Worm (Caenorhabditis elegans) whole organism, dauer: Measurements from ENCODE around the gene puf-8.

ENCODE experiments used
- unc-62 ChIP-seq: sonication (generic microtip); optimal IDR thresholded peaks from 2 replicates; lab custom pipeline; 2017; ENCODE audit warnings: missing biosample characterization, missing genetic modification reagents, missing genetic modification characterization

Gene puf-8

DNA sequence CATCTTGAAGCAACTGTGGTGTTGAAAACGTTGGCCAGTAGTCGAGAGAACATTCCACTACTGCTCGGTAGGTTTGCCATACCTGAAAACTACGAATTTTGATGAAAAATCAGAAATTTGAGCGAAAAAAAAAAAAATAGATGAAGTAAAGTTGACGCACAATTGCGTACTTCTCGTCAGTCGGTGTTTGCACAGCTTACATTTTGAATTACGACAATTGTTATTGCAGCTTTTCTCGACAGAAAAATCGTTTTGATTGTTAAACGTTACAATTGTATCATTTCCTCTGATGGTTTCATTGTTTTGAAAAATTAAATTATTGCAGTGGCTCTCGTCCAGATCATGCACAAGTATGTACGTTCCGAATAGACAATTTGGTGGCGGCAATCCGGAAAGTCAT lies 12.0 kb upstream of the puf-8 start, which contains the start of the genes F45E12.5 and cnep-1:
F45E12.5 (minus strand) TSS at position 93 of the 400 bp plus-strand sequence.
cnep-1 (plus strand) TSS at position 326 of the 400 bp plus-strand sequence.
- no peak for TF ChIP-seq unc-62

DNA sequence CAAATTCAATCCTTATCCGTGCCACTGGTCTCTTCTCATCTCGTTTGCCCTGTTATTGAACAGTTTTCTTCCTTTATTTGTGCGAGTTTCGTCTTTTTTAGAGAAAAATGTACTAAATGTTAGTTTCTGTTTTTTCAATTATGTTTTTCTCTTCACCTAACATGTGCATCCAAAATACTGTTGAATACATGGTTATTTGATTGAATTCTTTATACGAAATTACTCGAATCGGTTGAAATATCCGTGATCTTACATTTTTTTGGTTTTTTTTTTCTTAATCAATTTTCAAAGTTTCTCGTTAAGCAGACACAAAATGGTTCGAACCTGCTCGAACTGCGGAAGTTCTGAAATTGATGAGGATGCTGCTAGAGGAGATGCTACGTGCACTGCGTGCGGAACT lies 7.5 kb upstream of the puf-8 start, which contains the start of gene brf-1:
brf-1 (plus strand) TSS at position 301 of the 400 bp plus-strand sequence.
- no peak for TF ChIP-seq unc-62

DNA sequence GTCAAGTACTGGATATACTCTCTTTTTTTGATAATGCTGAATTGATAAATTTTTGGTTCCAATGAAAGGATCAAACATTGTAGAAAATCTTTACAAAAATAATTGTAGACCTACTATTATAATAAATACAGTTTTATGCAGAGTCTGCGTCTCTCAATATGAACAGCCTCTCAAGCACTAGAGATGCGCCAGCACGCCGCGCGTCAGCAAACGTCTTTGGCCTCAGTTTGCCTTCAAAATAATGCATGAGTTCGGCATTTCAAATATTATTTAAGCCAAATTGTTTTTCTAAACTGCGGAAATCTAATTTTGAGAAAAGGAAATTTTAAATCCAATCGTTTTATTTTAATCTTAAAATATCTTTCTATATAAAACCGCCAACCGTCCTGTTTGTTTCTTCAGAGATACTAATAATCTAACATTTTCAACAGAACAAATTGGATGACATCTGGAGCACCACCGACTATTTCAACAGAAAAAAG lies 3.7 kb upstream of the puf-8 start, which contains the start of gene cul-4:
cul-4 (plus strand) TSS at position 432 of the 482 bp plus-strand sequence.
- TF ChIP-seq unc-62 = no peak

DNA sequence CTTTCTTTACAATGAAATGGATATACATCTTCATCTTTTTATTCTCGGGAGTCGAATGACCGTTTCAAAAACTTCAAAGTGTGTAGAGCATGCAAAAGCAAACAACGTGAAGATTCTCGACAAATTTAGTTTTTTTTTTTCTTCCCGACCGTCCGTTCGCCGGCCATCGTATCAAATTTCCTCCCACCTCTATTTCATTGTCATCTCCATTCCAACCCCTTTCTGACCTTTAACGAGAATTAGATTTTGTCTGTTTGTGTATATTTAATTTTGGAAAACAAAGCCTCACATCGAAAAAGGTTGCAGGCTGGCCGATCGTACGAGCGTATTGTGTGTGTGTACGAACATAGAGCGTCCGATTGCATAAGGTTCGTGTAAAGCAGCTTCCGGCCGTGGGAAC lies 995 bp upstream of the puf-8 start, which contains the start of gene C30G12.1:
C30G12.1 (plus strand) TSS at position 301 of the 400 bp plus-strand sequence.
- no peak for TF ChIP-seq unc-62

DNA sequence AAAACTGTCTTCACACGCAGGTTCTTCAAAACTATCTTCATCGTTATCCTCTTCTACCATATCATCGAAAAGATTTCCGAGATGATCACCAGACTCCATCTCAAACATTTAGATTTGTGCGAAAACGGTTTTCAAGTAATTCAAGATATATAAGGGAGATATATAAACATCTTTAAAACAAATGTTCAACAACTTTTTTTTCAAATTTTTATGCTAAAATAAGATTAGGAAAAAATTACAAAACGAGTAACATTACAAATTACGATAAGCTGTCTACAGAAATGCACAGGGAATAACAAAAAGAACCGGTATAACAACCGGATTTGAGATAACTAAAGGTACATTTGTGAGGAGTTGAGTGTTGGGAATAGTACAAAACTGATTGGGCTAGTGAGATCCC lies 2.1 kb downstream of the puf-8 start, which contains the start of gene C30G12.6:
C30G12.6 (minus strand) TSS at position 101 of the 400 bp plus-strand sequence.
- TF ChIP-seq unc-62 = no peak

DNA sequence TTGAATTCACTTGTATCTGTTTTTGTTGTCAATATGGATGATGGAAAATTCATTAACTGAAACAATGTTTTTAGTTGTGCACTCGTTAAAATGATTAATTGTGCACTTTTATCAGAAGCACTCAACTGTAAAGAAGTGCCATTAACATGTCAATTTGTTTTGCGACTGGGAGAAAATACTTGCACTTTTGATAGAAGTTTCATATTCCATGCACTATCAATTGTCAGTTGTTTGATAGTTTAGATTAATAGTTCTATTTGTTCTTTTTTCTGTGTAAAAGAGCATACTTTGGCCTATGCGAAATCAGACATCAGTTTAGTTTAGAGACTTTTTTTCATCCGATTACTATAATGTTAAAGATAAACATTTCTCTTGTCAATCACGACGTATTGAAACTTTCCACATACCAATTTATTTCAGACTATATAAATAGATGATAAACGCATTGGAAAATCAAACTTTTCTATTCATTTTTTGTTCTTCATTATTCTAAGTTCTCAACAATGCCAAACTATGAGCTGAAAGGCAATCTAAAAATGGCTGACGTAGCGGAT lies 8.0 kb downstream of the puf-8 start, which contains the start of gene C30G12.2:
C30G12.2 (plus strand) TSS at position 504 of the 554 bp plus-strand sequence.
- no peak for TF ChIP-seq unc-62

DNA sequence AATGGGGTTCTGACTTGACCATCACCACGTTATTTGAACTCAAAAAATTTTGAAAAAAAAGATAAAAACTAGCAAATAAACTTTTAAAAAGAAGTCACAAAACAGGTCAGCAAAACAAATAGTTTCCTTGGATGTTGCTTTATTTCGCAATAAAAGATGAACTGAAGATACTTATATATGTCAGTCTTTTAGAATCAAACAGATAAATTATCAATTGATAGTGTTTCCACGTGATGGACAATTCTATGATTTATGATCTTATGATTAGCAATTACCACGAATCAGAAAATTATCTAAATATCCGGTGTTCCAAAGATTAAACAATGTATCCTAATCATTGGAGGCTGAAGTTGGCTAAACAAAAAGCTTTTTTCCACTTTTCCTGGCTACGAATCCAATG lies 10.3 kb downstream of the puf-8 start:
- no peak for TF ChIP-seq unc-62

DNA sequence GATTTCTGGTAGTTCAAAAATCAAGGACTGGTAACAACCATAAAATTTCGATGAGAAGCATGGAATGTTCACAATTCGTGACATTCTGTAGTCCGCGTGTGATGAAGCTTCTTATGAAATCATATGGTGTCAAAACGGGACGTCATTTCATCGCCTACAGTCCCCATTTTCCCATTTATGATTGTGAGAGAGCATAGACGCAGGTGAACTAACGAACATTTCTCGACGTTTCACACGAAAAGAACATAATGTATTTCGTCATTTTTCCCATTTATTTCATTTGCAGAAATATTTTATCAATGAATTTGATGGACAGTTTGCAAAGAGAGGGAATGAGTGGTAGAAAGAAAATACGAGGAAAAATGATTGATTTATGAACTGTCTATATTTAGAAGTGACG lies 10.9 kb downstream of the puf-8 start:
- no peak for TF ChIP-seq unc-62

DNA sequence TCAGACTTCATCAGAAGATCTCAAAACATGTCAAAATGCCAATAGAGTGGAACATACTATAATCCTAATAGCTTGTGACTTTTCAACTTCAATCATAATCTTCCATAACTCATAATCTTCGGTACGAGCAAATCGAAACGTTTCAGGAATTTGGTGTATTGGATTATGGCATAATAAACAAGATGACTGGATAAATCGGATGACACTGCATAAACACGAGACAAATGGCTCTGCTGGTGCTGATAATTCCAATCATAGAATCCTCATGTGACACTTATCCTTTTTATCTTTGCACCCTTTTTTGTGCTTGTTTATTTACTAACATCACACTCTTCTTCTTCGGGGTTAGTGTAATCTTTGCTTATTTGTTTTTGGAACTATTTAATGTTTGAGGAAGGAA lies 15.0 kb downstream of the puf-8 start:
- TF ChIP-seq unc-62 = no peak

DNA sequence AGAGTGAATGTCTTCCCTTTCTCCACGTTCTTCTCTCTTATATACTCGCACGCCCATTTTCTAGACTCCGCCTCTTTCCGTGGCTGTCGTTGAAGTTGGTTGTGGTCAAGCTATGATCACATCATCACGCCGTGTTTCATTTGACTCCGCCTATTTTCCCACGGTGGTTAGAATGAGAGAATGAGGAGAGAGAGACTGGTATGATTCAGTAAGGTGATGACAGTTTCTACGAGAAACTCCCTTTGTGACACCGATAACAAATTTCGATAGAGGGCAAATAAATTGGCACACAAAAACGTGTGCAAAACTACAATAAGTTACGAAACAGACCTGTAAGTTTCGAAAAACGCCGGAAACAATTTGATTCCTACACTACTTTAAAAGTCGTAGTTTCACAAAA lies 17.5 kb downstream of the puf-8 start:
- TF ChIP-seq unc-62 = no peak

DNA sequence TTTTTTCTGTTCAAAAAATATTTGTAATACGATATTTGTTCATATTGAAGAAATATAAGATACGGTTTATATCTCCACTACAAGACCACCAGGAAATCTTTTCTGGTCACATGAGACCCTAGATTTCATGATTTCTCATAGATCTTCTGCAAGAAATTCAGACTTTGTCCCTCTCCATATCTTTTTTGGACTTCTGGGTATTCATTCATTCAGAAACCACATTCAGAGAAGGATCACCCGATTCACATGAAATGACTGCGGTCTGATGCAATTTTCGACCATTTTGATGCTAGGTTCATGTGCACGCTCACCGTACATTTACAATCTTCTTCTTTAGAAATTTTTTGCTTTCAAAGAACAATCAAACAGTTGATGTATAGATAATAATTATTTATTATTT lies 18.2 kb downstream of the puf-8 start:
- TF ChIP-seq unc-62 = no peak

DNA sequence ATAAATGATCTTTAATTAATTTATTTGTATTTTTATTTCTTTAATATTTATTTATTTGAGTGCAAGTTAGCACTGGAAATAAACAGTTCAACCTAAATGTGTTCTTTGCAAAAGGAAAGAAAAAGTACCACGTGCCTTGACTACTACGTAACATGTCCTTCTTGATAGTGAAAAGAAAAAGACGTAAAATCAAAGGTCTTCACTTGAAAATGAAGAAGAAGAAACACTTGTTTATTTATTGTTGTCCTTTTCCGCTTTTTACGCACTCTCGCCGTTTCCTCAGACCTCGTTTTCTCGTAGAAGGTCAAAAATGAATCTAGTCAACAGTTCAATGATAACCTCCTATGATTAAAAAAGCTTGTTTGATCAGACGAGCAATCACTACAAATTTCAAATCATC lies 20.1 kb downstream of the puf-8 start:
- TF ChIP-seq unc-62 = no peak

DNA sequence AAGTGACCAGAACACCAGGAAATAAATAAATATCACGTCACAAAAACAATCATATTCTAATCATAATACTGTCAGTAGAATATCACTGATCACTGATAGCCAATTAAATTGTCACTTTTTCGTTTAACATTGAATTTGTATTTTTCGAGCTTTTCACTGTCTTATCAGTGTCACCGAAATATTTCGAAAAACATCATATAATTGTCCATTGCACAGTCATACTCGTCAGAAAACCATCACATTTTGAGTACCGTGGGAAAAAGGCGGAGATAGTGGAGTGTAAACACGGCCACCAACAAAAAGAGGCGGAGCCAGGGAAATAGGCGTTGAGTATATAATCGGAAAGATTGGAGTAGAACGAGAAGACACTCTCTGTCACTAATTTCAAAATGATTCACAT lies 20.8 kb downstream of the puf-8 start:
- TF ChIP-seq unc-62 = no peak

DNA sequence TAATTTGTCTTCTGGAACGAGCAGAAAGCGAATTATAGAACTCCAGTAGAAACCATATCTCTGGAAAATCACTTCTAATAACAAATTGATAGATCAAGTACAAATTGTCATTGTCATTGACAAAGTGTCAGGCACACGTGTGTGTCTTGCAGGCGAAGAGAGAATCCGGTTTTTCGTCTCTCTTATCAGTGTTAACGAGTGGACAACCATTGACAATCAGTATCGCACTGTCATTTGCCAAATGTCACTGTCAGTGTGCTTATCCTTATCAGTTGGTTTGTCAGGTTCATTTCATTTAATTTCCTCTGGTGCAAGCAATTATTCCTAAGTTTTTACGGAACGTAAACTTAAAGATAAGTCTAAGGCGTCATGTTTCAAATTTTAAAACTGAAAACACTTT lies 24.5 kb downstream of the puf-8 start:
- no peak for TF ChIP-seq unc-62

DNA sequence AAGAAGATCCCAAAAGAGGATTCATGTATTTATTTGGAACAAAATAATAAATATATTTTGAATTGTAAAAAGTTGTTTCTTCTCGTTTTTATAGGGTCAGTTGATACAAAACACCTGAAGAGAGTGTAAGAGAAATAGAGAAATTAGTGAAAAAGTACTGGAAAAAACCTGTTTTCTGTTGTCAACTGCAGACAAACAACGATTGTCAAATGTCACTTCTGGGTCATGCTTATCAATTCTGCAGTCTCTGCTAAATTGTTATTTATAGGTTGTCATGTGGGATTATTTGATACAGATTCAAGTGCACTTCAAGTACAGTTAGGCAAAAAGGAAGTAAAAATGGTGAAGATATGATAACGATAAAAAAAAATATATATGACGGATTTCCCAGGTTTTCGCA lies 25.5 kb downstream of the puf-8 start:
- no peak for TF ChIP-seq unc-62

DNA sequence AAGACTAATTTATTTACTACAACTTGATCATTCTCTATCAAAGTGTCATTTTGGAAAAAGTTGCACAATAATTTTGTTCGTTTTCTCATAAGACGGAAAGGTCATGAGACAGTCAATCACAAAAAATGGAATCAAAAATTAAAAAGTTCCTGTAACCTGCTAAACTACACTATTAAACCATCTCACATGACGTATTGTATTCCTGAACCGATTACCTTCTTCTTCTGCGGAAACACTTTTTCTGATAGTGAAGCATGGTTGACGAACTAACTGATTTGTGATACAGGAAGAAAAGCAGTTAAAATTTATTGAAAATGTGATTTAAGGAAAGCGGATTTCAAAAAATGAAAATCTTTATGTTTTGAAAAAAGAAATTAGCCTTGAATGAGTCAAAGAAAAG lies 28.3 kb downstream of the puf-8 start:
- TF ChIP-seq unc-62 = no peak

DNA sequence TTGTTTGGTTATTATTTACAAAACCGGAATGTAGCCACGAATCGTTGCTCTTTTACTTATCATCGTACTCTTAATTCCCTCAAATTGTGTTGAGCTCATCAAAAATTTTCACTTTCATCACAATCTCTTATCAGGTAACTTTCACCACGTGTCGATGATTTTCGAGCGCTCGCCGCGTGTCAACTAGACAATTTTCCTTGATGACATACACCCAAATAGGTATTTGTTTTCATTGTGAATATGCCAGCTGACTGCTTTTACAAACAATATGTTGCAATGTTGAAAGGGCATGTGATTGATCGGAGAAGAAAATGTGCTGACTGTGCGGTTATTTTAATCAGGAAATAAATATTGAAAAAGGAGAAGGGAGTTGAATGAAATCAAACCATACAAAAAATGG lies 33.4 kb downstream of the puf-8 start:
- no peak for TF ChIP-seq unc-62

DNA sequence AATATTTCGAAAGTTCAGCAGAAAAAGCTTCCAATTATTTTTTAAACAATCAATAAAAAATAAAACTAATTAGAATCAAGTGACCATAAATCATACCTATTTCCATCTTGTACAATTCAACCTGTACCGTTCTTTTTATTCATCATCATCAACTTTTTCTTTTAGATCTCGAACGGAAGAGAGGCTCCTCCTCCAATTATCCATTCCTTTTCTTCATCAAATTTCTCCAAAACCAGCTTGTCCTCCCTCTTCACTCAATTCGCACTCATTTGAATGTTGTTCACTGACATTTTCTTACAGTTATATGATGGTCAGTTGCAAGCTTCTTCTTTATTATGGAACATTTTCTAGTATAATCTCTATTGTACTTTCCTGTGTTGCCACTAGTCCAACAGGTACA lies 36.2 kb downstream of the puf-8 start, which contains the start of gene C30G12.4:
C30G12.4 (plus strand) TSS at position 301 of the 400 bp plus-strand sequence.
- TF ChIP-seq unc-62 = no peak
